Fruit fly (Drosophila melanogaster) whole organism, embryonic: ENCODE data around the gene CG16758.

Source experiments
- BtbVII ChIP-seq: fragments of 200-800 bp; sonication (Bioruptor generic); optimal IDR thresholded peaks from 3 replicates; lab custom pipeline; 2017; ENCODE audit warnings: missing biosample characterization, mild to moderate bottlenecking, missing genetic modification characterization
- CG10543 ChIP-seq: fragments of 200-800 bp; sonication (Bioruptor generic); optimal IDR thresholded peaks from 3 replicates; lab custom pipeline; 2017; ENCODE audit warnings: missing biosample characterization, mild to moderate bottlenecking, missing genetic modification characterization, moderate library complexity
- CG11085 ChIP-seq: fragments of 200-800 bp; sonication (Bioruptor generic); IDR thresholded peaks from 2 replicates; pipeline ENCODE4 v1.3.6; 2022; ENCODE audit warnings: missing biosample characterization, missing genetic modification characterization
- CG12155 ChIP-seq: fragments of 200-800 bp; sonication (Bioruptor generic); optimal IDR thresholded peaks from 3 replicates; lab custom pipeline; 2016; ENCODE audit warnings: missing biosample characterization, missing genetic modification characterization
- CG12299 ChIP-seq: fragments of 200-800 bp; sonication (Bioruptor generic); optimal IDR thresholded peaks from 2 replicates; lab custom pipeline; 2018; ENCODE audit warnings: missing biosample characterization, mild to moderate bottlenecking, missing genetic modification characterization
- CG12659 ChIP-seq: fragments of 200-800 bp; sonication (Bioruptor generic); optimal IDR thresholded peaks from 3 replicates; lab custom pipeline; 2017; ENCODE audit warnings: mild to moderate bottlenecking, missing biosample characterization, missing genetic modification reagents, missing genetic modification characterization
- CG12744 ChIP-seq: fragments of 200-800 bp; sonication (Bioruptor generic); optimal IDR thresholded peaks from 2 replicates; lab custom pipeline; 2016; ENCODE audit warnings: missing biosample characterization, missing genetic modification characterization
- CG18262 ChIP-seq: fragments of 200-800 bp; optimal IDR thresholded peaks from 3 replicates; lab custom pipeline; 2019; ENCODE audit warnings: missing biosample characterization, mild to moderate bottlenecking, missing genetic modification characterization, moderate library complexity
- CG4854 ChIP-seq: fragments of 200-800 bp; sonication (Bioruptor generic); optimal IDR thresholded peaks from 2 replicates; lab custom pipeline; 2016; ENCODE audit warnings: missing biosample characterization, missing genetic modification characterization, inconsistent platforms
- CG7372 ChIP-seq: fragments of 200-800 bp; sonication (Bioruptor generic); IDR thresholded peaks from 2 replicates; pipeline ENCODE4 v1.3.6; 2022; ENCODE audit warnings: missing biosample characterization, missing genetic modification characterization
- CG7987 ChIP-seq: fragments of 200-800 bp; sonication (Bioruptor generic); optimal IDR thresholded peaks from 2 replicates; lab custom pipeline; 2018; ENCODE audit warnings: missing biosample characterization, mild to moderate bottlenecking, missing genetic modification characterization, moderate library complexity
- CG8281 ChIP-seq: fragments of 200-800 bp; sonication (Bioruptor generic); optimal IDR thresholded peaks from 2 replicates; lab custom pipeline; 2018; ENCODE audit warnings: missing biosample characterization, mild to moderate bottlenecking, missing genetic modification characterization, moderate library complexity
- CG9215 ChIP-seq: fragments of 200-800 bp; sonication (Bioruptor generic); IDR thresholded peaks from 2 replicates; pipeline ENCODE4 v1.3.6; 2022; ENCODE audit warnings: missing biosample characterization, missing genetic modification characterization
- Dad ChIP-seq: fragments of 200-800 bp; sonication (Bioruptor generic); optimal IDR thresholded peaks from 3 replicates; lab custom pipeline; 2016; ENCODE audit warnings: missing biosample characterization, missing genetic modification characterization
- Dek ChIP-seq: fragments of 200-800 bp; sonication (Bioruptor generic); optimal IDR thresholded peaks from 3 replicates; lab custom pipeline; 2019; ENCODE audit warnings: missing biosample characterization, mild to moderate bottlenecking, missing genetic modification characterization, moderate library complexity
- Eip74EF ChIP-seq, 2 experiments: fragments of 200-800 bp in 1 of 2; fragments of >200 bp in 1 of 2; sonication (Bioruptor generic) in 1 of 2; optimal IDR thresholded peaks; 2 replicates each; lab custom pipeline; 2017 to 2019; ENCODE audit warnings: missing biosample characterization in 2 of 2, missing genetic modification characterization in 2 of 2, mild to moderate bottlenecking in 1 of 2, moderate library complexity in 1 of 2
- Fer2 ChIP-seq: fragments of 200-800 bp; sonication (Bioruptor generic); optimal IDR thresholded peaks from 2 replicates; lab custom pipeline; 2018; ENCODE audit warnings: missing biosample characterization, mild to moderate bottlenecking, missing genetic modification characterization, moderate library complexity
- GATAe ChIP-seq: fragments of 200-800 bp; sonication (Bioruptor generic); conservative IDR thresholded peaks from 2 replicates; pipeline ENCODE4 v1.3.6; 2022; ENCODE audit warnings: missing biosample characterization, missing genetic modification characterization
- Hand ChIP-seq: fragments of 200-800 bp; sonication (Bioruptor generic); optimal IDR thresholded peaks from 2 replicates; lab custom pipeline; 2017; ENCODE audit warnings: mild to moderate bottlenecking, missing biosample characterization, missing genetic modification reagents, missing genetic modification characterization
- Hr39 ChIP-seq: fragments of >200 bp; optimal IDR thresholded peaks from 2 replicates; lab custom pipeline; 2017
- MBD-R2 ChIP-seq: fragments of 200-800 bp; sonication (Bioruptor generic); IDR thresholded peaks from 2 replicates; pipeline ENCODE4 v1.3.6; 2022; ENCODE audit warnings: missing biosample characterization, missing genetic modification characterization
- Mrtf ChIP-seq: fragments of 200-800 bp; sonication (Bioruptor generic); IDR thresholded peaks from 3 replicates; pipeline ENCODE4 v1.3.6; 2022; ENCODE audit warnings: missing biosample characterization, missing genetic modification characterization
- NFAT ChIP-seq: fragments of 200-800 bp; sonication (Bioruptor generic); IDR thresholded peaks from 2 replicates; pipeline ENCODE4 v1.3.6; 2022; ENCODE audit warnings: missing biosample characterization, missing genetic modification characterization
- Optix ChIP-seq: fragments of 200-800 bp; sonication (Bioruptor generic); IDR thresholded peaks from 3 replicates; pipeline ENCODE4 v1.3.6; 2022; ENCODE audit warnings: missing biosample characterization, missing genetic modification characterization
- al ChIP-seq: fragments of 200-800 bp; sonication (Bioruptor generic); IDR thresholded peaks from 2 replicates; pipeline ENCODE4 v1.3.6; 2022; ENCODE audit warnings: missing biosample characterization, missing genetic modification characterization
- cg ChIP-seq: fragments of 200-800 bp; sonication (Bioruptor generic); optimal IDR thresholded peaks from 3 replicates; lab custom pipeline; 2019; ENCODE audit warnings: missing biosample characterization, mild to moderate bottlenecking, missing genetic modification characterization, moderate library complexity
- chm ChIP-seq: fragments of 200-800 bp; sonication (Bioruptor generic); IDR thresholded peaks from 2 replicates; pipeline ENCODE4 v1.3.6; 2022; ENCODE audit warnings: missing biosample characterization, missing genetic modification characterization
- danr ChIP-seq: fragments of 200-800 bp; sonication (Bioruptor generic); IDR thresholded peaks from 2 replicates; pipeline ENCODE4 v1.3.6; 2022; ENCODE audit warnings: missing biosample characterization, missing genetic modification characterization
- disco-r ChIP-seq: fragments of 200-800 bp; sonication (Bioruptor generic); optimal IDR thresholded peaks from 2 replicates; lab custom pipeline; 2016; ENCODE audit warnings: missing biosample characterization, missing genetic modification characterization
- ems ChIP-seq: fragments of 200-800 bp; sonication (Bioruptor generic); optimal IDR thresholded peaks from 3 replicates; lab custom pipeline; 2016; ENCODE audit warnings: missing biosample characterization, missing genetic modification characterization
- ewg ChIP-seq: fragments of 200-800 bp; sonication (Bioruptor generic); optimal IDR thresholded peaks from 3 replicates; lab custom pipeline; 2017; ENCODE audit warnings: mild to moderate bottlenecking, missing biosample characterization, missing genetic modification reagents, missing genetic modification characterization
- fd3F ChIP-seq: fragments of 200-800 bp; sonication (Bioruptor generic); optimal IDR thresholded peaks from 2 replicates; lab custom pipeline; 2018; ENCODE audit warnings: missing biosample characterization, mild to moderate bottlenecking, missing genetic modification characterization, moderate library complexity
- gce ChIP-seq: fragments of 200-800 bp; sonication (Bioruptor generic); IDR thresholded peaks from 3 replicates; pipeline ENCODE4 v1.3.6; 2022; ENCODE audit warnings: missing biosample characterization, missing genetic modification characterization
- gfzf ChIP-seq: fragments of 200-800 bp; sonication (Bioruptor generic); optimal IDR thresholded peaks from 2 replicates; lab custom pipeline; 2016; ENCODE audit warnings: missing biosample characterization, mild to moderate bottlenecking, missing genetic modification characterization, moderate library complexity
- gsb-n ChIP-seq: fragments of 200-800 bp; sonication (Bioruptor generic); optimal IDR thresholded peaks from 3 replicates; lab custom pipeline; 2018; ENCODE audit warnings: missing biosample characterization, mild to moderate bottlenecking, missing genetic modification characterization
- her ChIP-seq: fragments of 200-800 bp; sonication (Bioruptor generic); optimal IDR thresholded peaks from 2 replicates; lab custom pipeline; 2016; ENCODE audit warnings: missing biosample characterization, missing genetic modification characterization
- jing ChIP-seq: fragments of 200-800 bp; sonication (Bioruptor generic); optimal IDR thresholded peaks from 2 replicates; lab custom pipeline; 2018; ENCODE audit warnings: missing biosample characterization, mild to moderate bottlenecking, missing genetic modification characterization
- klu ChIP-seq: fragments of 200-800 bp; sonication (Bioruptor generic); IDR thresholded peaks from 2 replicates; pipeline ENCODE4 v1.3.6; 2022; ENCODE audit warnings: missing biosample characterization, missing genetic modification characterization
- nmo ChIP-seq: fragments of 200-800 bp; sonication (Bioruptor generic); optimal IDR thresholded peaks from 2 replicates; lab custom pipeline; 2018; ENCODE audit warnings: missing biosample characterization, mild to moderate bottlenecking, missing genetic modification characterization, moderate library complexity
- odd ChIP-seq: fragments of 200-800 bp; sonication (Bioruptor generic); optimal IDR thresholded peaks from 2 replicates; lab custom pipeline; 2017; ENCODE audit warnings: missing biosample characterization, mild to moderate bottlenecking, missing genetic modification characterization
- repo ChIP-seq: fragments of 200-800 bp; sonication (Bioruptor generic); optimal IDR thresholded peaks from 2 replicates; lab custom pipeline; 2016; ENCODE audit warnings: missing biosample characterization, missing genetic modification characterization
- ro ChIP-seq: fragments of 200-800 bp; sonication (Bioruptor generic); IDR thresholded peaks from 2 replicates; pipeline ENCODE4 v1.3.6; 2022; ENCODE audit warnings: missing biosample characterization, missing genetic modification characterization
- row ChIP-seq: fragments of 200-800 bp; sonication (Bioruptor generic); IDR thresholded peaks from 3 replicates; pipeline ENCODE4 v1.3.6; 2022; ENCODE audit warnings: missing biosample characterization, missing genetic modification characterization
- sens ChIP-seq: fragments of 200-800 bp; sonication (Bioruptor generic); peaks from one replicate; lab custom pipeline; 2016; ENCODE audit warnings: missing biosample characterization, missing genetic modification characterization
- shn ChIP-seq: fragments of 200-800 bp; sonication (Bioruptor generic); optimal IDR thresholded peaks from 3 replicates; lab custom pipeline; 2016; ENCODE audit warnings: missing biosample characterization, missing genetic modification characterization
- stc ChIP-seq: fragments of 200-800 bp; sonication (Bioruptor generic); IDR thresholded peaks from 2 replicates; pipeline ENCODE4 v1.3.6; 2022; ENCODE audit warnings: missing biosample characterization, missing genetic modification characterization
- sug ChIP-seq: fragments of 200-800 bp; optimal IDR thresholded peaks from 2 replicates; lab custom pipeline; 2019; ENCODE audit warnings: missing biosample characterization, mild to moderate bottlenecking, missing genetic modification characterization, moderate library complexity
- tgo ChIP-seq: fragments of 200-800 bp; sonication (Bioruptor generic); IDR thresholded peaks from 3 replicates; pipeline ENCODE4 v1.3.6; 2022; ENCODE audit warnings: missing biosample characterization, missing genetic modification characterization
- trem ChIP-seq: fragments of 200-800 bp; optimal IDR thresholded peaks from 3 replicates; lab custom pipeline; 2019; ENCODE audit warnings: missing biosample characterization, mild to moderate bottlenecking, missing genetic modification characterization, moderate library complexity
- trh ChIP-seq: fragments of 200-800 bp; sonication (Bioruptor generic); optimal IDR thresholded peaks from 2 replicates; lab custom pipeline; 2016; ENCODE audit warnings: missing biosample characterization, missing genetic modification characterization
- twi ChIP-seq: fragments of 200-800 bp; optimal IDR thresholded peaks from 2 replicates; lab custom pipeline; 2019; ENCODE audit warnings: missing biosample characterization, mild to moderate bottlenecking, missing genetic modification characterization, moderate library complexity

The CG16758 gene

DNA sequence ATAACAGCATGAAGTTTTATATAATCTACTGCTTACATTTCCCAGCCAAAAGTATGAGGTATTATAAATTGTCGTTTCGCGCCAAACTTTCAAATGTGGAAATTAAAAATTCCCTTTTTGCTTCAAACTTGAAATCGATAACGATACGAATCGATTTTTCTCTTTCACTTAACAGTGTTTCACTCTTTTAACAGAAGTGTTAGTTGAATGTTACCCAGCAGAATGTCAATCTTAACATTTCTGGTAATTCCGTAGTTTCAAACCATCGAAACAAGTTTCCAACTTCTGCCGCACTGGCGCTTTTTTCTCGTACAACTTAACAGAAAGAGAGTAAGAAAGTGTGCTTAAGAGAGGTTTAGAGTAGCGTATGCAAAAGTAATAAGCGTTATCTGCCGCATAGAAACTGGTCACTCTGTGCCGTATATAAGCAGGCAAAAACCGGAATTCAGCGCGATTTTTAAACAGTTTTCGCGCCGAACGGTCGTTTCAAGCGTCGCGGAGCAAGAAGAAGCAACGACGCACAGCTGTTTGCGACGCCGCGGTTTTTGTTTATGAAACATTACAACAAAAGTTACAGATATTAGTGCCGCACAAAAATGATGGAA is 36.9 kb downstream of the CG16758 start (continued):
- TF ChIP-seq Dad (GFP tag; lab: Kevin White, UChicago) (no peak), danr (no peak), CG10543 (GFP tag; lab: Kevin White, UChicago) (peak; percentile 53), row (GFP tag; lab: Robert Waterston, UW) (peak; percentile 11; the same call in 1 of the 3 replicates), tgo (GFP tag; lab: Robert Waterston, UW) (peak; percentile 13; the same call in 1 of the 3 replicates), ems (GFP tag; lab: Kevin White, UChicago) (no peak), sens (GFP tag; lab: Kevin White, UChicago) (peak; percentile 20), al (GFP tag; lab: Robert Waterston, UW) (no peak), gce (GFP tag; lab: Robert Waterston, UW) (no peak), CG12659 (GFP tag; lab: Kevin White, UChicago) (peak; percentile 45), her (peak; percentile 67), ewg (GFP tag; lab: Kevin White, UChicago) (peak; percentile 8), Optix (no peak), CG9215 (GFP tag; lab: Robert Waterston, UW) (no peak), BtbVII (no peak), repo (GFP tag; lab: Kevin White, UChicago) (peak; percentile 37), CG12744 (GFP tag; lab: Kevin White, UChicago) (no peak), fd3F (GFP tag; lab: Kevin White, UChicago) (no peak), MBD-R2 (GFP tag; lab: Robert Waterston, UW) (0 out of 2 replicates have a peak, but pooled peaks have one; percentile 20), CG12299 (tag; lab: Kevin White, UChicago) (peak; percentile 51), odd (GFP tag; lab: Kevin White, UChicago) (peak; percentile 2), Dek (tag; lab: Kevin White, UChicago) (peak; percentile 2), CG11085 (GFP tag; lab: Robert Waterston, UW) (no peak), NFAT (GFP tag; lab: Robert Waterston, UW) (0 out of 2 replicates have a peak, but pooled peaks have one; percentile 36), CG7372 (GFP tag; lab: Robert Waterston, UW) (no peak), shn (GFP tag; lab: Kevin White, UChicago) (peak; percentile 48), nmo (GFP tag; lab: Kevin White, UChicago) (peak; percentile 56), trem (tag; lab: Kevin White, UChicago) (peak; percentile 88), twi (tag; lab: Kevin White, UChicago) (no peak), cg (GFP tag; lab: Kevin White, UChicago) (no peak), CG18262 (tag; lab: Kevin White, UChicago) (peak; percentile 25), jing (GFP tag; lab: Kevin White, UChicago) (no peak), Eip74EF (GFP tag; optimal IDR thresholded peaks at IDR 0.05; lab: Kevin White, UChicago) (peak in 1 of 2 experiments; percentile 35), ro (GFP tag; lab: Robert Waterston, UW) (no peak), Fer2 (tag; lab: Kevin White, UChicago) (no peak), klu (no peak), CG12155 (GFP tag; lab: Kevin White, UChicago) (peak; percentile 27), GATAe (GFP tag; lab: Robert Waterston, UW) (no peak), Mrtf (GFP tag; lab: Robert Waterston, UW) (no peak), trh (GFP tag; lab: Kevin White, UChicago) (peak; percentile 29), CG8281 (no peak), Hand (peak; percentile 17), Hr39 (lab: Kevin White, UChicago) (no peak), stc (GFP tag; lab: Robert Waterston, UW) (peak; percentile 55; the same call in 1 of the 2 replicates), gfzf (GFP tag; lab: Kevin White, UChicago) (peak; percentile 97), chm (GFP tag; lab: Robert Waterston, UW) (0 out of 2 replicates have a peak, but pooled peaks have one; percentile 8), sug (tag; lab: Kevin White, UChicago) (peak; percentile 57), CG4854 (GFP tag; lab: Kevin White, UChicago) (no peak), disco-r (GFP tag; lab: Kevin White, UChicago) (no peak), CG7987 (GFP tag; lab: Kevin White, UChicago) (peak; percentile 76), gsb-n (peak; percentile 31)
